Fruit fly (Drosophila melanogaster) whole organism, embryonic: ENCODE results near the gene hook.
A peak's percentile ranks its signal among the peaks of the same experiment; 100 is the strongest.

Experiments used
- CG10543 ChIP-seq: fragments of 200-800 bp; sonication (Bioruptor generic); optimal IDR thresholded peaks from 3 replicates; lab custom pipeline; 2017; ENCODE audit warnings: missing biosample characterization, mild to moderate bottlenecking, missing genetic modification characterization, moderate library complexity
- CG11696 ChIP-seq: fragments of 200-800 bp; sonication (Bioruptor generic); IDR thresholded peaks from 2 replicates; pipeline ENCODE4 v1.3.6; 2022; ENCODE audit warnings: missing biosample characterization, missing genetic modification characterization
- CG12299 ChIP-seq: fragments of 200-800 bp; sonication (Bioruptor generic); optimal IDR thresholded peaks from 2 replicates; lab custom pipeline; 2018; ENCODE audit warnings: missing biosample characterization, mild to moderate bottlenecking, missing genetic modification characterization
- CG1603 ChIP-seq: fragments of 200-800 bp; sonication (Bioruptor generic); optimal IDR thresholded peaks from 2 replicates; lab custom pipeline; 2019; ENCODE audit warnings: missing biosample characterization, mild to moderate bottlenecking, missing genetic modification characterization, moderate library complexity
- CG17328 ChIP-seq: fragments of 200-800 bp; sonication (Bioruptor generic); IDR thresholded peaks from 2 replicates; pipeline ENCODE4 v1.3.6; 2022; ENCODE audit warnings: missing biosample characterization, missing genetic modification characterization
- CG17568 ChIP-seq: fragments of 200-800 bp; sonication (Bioruptor generic); optimal IDR thresholded peaks from 2 replicates; lab custom pipeline; 2018; ENCODE audit warnings: missing biosample characterization, mild to moderate bottlenecking, missing genetic modification characterization, moderate library complexity
- CG2875 ChIP-seq: fragments of 200-800 bp; sonication (Bioruptor generic); optimal IDR thresholded peaks from 2 replicates; lab custom pipeline; 2017; ENCODE audit warnings: missing biosample characterization, mild to moderate bottlenecking, missing genetic modification characterization, missing genetic modification reagents
- CG4707 ChIP-seq: fragments of 200-800 bp; sonication (Bioruptor generic); optimal IDR thresholded peaks from 2 replicates; lab custom pipeline; 2018; ENCODE audit warnings: missing biosample characterization, mild to moderate bottlenecking, missing genetic modification characterization, moderate library complexity
- CkIIα-i1 ChIP-seq: fragments of 200-800 bp; sonication (Bioruptor generic); IDR thresholded peaks from 2 replicates; pipeline ENCODE4 v1.3.6; 2022; ENCODE audit warnings: missing biosample characterization, missing genetic modification characterization
- Drgx ChIP-seq: fragments of 200-800 bp; sonication (Bioruptor generic); IDR thresholded peaks from 2 replicates; pipeline ENCODE4 v1.3.6; 2022; ENCODE audit warnings: missing biosample characterization, missing genetic modification characterization
- MTF-1 ChIP-seq: fragments of 200-800 bp; sonication (Bioruptor generic); optimal IDR thresholded peaks from 2 replicates; lab custom pipeline; 2018; ENCODE audit warnings: missing biosample characterization, mild to moderate bottlenecking, missing genetic modification characterization, borderline replicate concordance
- Med ChIP-seq: fragments of 200-800 bp; sonication (Bioruptor generic); peaks from one replicate; lab custom pipeline; 2016; ENCODE audit warnings: missing biosample characterization, missing genetic modification characterization, mild to moderate bottlenecking, inconsistent platforms, moderate library complexity
- ato ChIP-seq: fragments of 200-800 bp; sonication (Bioruptor generic); IDR thresholded peaks from 2 replicates; pipeline ENCODE4 v1.3.6; 2022; ENCODE audit warnings: missing biosample characterization, missing genetic modification characterization; ENCODE audit not compliant: partially characterized antibody
- onecut ChIP-seq: fragments of 200-800 bp; sonication (Bioruptor generic); IDR thresholded peaks from 2 replicates; pipeline ENCODE4 v1.3.6; 2022; ENCODE audit warnings: missing biosample characterization, missing genetic modification characterization
- vvl ChIP-seq: fragments of 200-800 bp; sonication (Bioruptor generic); IDR thresholded peaks from 2 replicates; pipeline ENCODE4 v1.3.6; 2022; ENCODE audit warnings: missing biosample characterization, missing genetic modification characterization

hook gene

dm6 chr2L:18981484-18981883, 51.8 kb downstream of the hook start (continued):
- TF ChIP-seq CG4707 (GFP tag; lab: Kevin White, UChicago) = peak; percentile 45
- no peak for TF ChIP-seq CkIIα-i1 (GFP tag; lab: Robert Waterston, UW)
- TF ChIP-seq onecut = peak; percentile 7; the same call in 1 of the 2 replicates
- TF ChIP-seq CG2875 (GFP tag; lab: Kevin White, UChicago) = peak; percentile 3
- no peak for TF ChIP-seq CG17328 (GFP tag; lab: Robert Waterston, UW)
- peak; percentile 46 for TF ChIP-seq MTF-1 (GFP tag; lab: Kevin White, UChicago)
- TF ChIP-seq CG17568 (GFP tag; lab: Kevin White, UChicago) = peak; percentile 14
- peak; percentile 75 for TF ChIP-seq vvl (GFP tag; lab: Robert Waterston, UW)

- TF ChIP-seq Drgx (GFP tag; lab: Robert Waterston, UW) = peak; percentile 65; the same call in 1 of the 2 replicates
- peak; percentile 12 for TF ChIP-seq CG1603 (tag; lab: Kevin White, UChicago)
- no peak for TF ChIP-seq CG12299 (tag; lab: Kevin White, UChicago)
- TF ChIP-seq Med = peak; percentile 34
- TF ChIP-seq CG11696 (GFP tag; lab: Robert Waterston, UW) = 0 out of 2 replicates have a peak, but pooled peaks have one; percentile 13
- TF ChIP-seq ato = no peak
- no peak for TF ChIP-seq CG10543 (GFP tag; lab: Kevin White, UChicago)
Observed at dm6 chr2L:18980982-18981381, 52.3 kb downstream of the hook start.
